Fruit fly (Drosophila melanogaster) whole organism, embryonic: ENCODE measurements around the gene CG8476.

Experiments used
- Blimp-1 ChIP-seq: fragments of 200-800 bp; sonication (Bioruptor generic); optimal IDR thresholded peaks from 3 replicates; lab custom pipeline; 2018; ENCODE audit warnings: missing biosample characterization, missing genetic modification characterization, mild to moderate bottlenecking, moderate library complexity, missing genetic modification reagents
- Bteb2 ChIP-seq: fragments of 200-800 bp; sonication (Bioruptor generic); optimal IDR thresholded peaks from 2 replicates; lab custom pipeline; 2016; ENCODE audit warnings: missing biosample characterization, missing genetic modification characterization
- CG13775 ChIP-seq: fragments of 200-800 bp; sonication (Bioruptor generic); optimal IDR thresholded peaks from 3 replicates; lab custom pipeline; 2017; ENCODE audit warnings: missing biosample characterization, mild to moderate bottlenecking, missing genetic modification characterization
- CG14860 ChIP-seq: fragments of 200-800 bp; sonication (Bioruptor generic); IDR thresholded peaks from 3 replicates; pipeline ENCODE4 v1.3.6; 2022; ENCODE audit warnings: missing biosample characterization, missing genetic modification characterization; ENCODE audit not compliant: partially characterized antibody
- CG15073 ChIP-seq: fragments of 200-800 bp; sonication (Bioruptor generic); optimal IDR thresholded peaks from 2 replicates; lab custom pipeline; 2016; ENCODE audit warnings: missing biosample characterization, missing genetic modification characterization
- CG16779 ChIP-seq: fragments of 200-800 bp; sonication (Bioruptor generic); IDR thresholded peaks from 2 replicates; pipeline ENCODE4 v1.3.6; 2022; ENCODE audit warnings: missing biosample characterization, missing genetic modification characterization
- CG16813 ChIP-seq: fragments of 200-800 bp; sonication (Bioruptor generic); IDR thresholded peaks from 3 replicates; pipeline ENCODE4 v1.3.6; 2022; ENCODE audit warnings: missing biosample characterization, missing genetic modification characterization; ENCODE audit not compliant: partially characterized antibody
- CG16815 ChIP-seq: fragments of 200-800 bp; sonication (Bioruptor generic); optimal IDR thresholded peaks from 3 replicates; lab custom pipeline; 2017; ENCODE audit warnings: missing biosample characterization, mild to moderate bottlenecking, missing genetic modification characterization
- CG17361 ChIP-seq: fragments of 200-800 bp; sonication (Bioruptor generic); IDR thresholded peaks from 3 replicates; pipeline ENCODE4 v1.3.6; 2022; ENCODE audit warnings: missing biosample characterization, missing genetic modification characterization
- CG17912 ChIP-seq: fragments of 200-800 bp; sonication (Bioruptor generic); optimal IDR thresholded peaks from 2 replicates; lab custom pipeline; 2018; ENCODE audit warnings: missing biosample characterization, mild to moderate bottlenecking, missing genetic modification characterization
- CG18619 ChIP-seq: fragments of 200-800 bp; sonication (Bioruptor generic); optimal IDR thresholded peaks from 3 replicates; lab custom pipeline; 2017; ENCODE audit warnings: missing biosample characterization, mild to moderate bottlenecking, missing genetic modification characterization
- CG2875 ChIP-seq: fragments of 200-800 bp; sonication (Bioruptor generic); optimal IDR thresholded peaks from 2 replicates; lab custom pipeline; 2017; ENCODE audit warnings: missing biosample characterization, mild to moderate bottlenecking, missing genetic modification characterization, missing genetic modification reagents
- CG30403 ChIP-seq: fragments of 200-800 bp; sonication (Bioruptor generic); optimal IDR thresholded peaks from 3 replicates; lab custom pipeline; 2016; ENCODE audit warnings: missing biosample characterization, missing genetic modification characterization
- CG34376 ChIP-seq: fragments of 200-800 bp; sonication (Bioruptor generic); optimal IDR thresholded peaks from 2 replicates; lab custom pipeline; 2018; ENCODE audit warnings: missing biosample characterization, mild to moderate bottlenecking, missing genetic modification characterization
- CG34422 ChIP-seq: fragments of 200-800 bp; sonication (Bioruptor generic); IDR thresholded peaks from 3 replicates; pipeline ENCODE4 v1.3.6; 2022; ENCODE audit warnings: missing biosample characterization, missing genetic modification characterization
- CG3726 ChIP-seq: fragments of 200-800 bp; sonication (Bioruptor generic); IDR thresholded peaks from 3 replicates; pipeline ENCODE4, ENCODE4 v1.3.6; 2022; ENCODE audit warnings: missing biosample characterization, missing genetic modification characterization
- CG4730 ChIP-seq: fragments of 200-800 bp; sonication (Bioruptor generic); IDR thresholded peaks from 2 replicates; pipeline ENCODE4 v1.3.6; 2022; ENCODE audit warnings: missing biosample characterization, missing genetic modification characterization
- CG7963 ChIP-seq: fragments of 200-800 bp; sonication (Bioruptor generic); IDR thresholded peaks from 3 replicates; pipeline ENCODE4 v1.3.6; 2022; ENCODE audit warnings: missing biosample characterization, missing genetic modification characterization; ENCODE audit not compliant: partially characterized antibody
- CG8089 ChIP-seq: fragments of 200-800 bp; sonication (Bioruptor generic); optimal IDR thresholded peaks from 3 replicates; lab custom pipeline; 2016; ENCODE audit warnings: missing biosample characterization, missing genetic modification characterization
- CG9727 ChIP-seq: fragments of 200-800 bp; sonication (Bioruptor generic); optimal IDR thresholded peaks from 3 replicates; lab custom pipeline; 2017; ENCODE audit warnings: missing biosample characterization, mild to moderate bottlenecking, missing genetic modification characterization
- D19B ChIP-seq: fragments of 200-800 bp; sonication (Bioruptor generic); optimal IDR thresholded peaks from 2 replicates; lab custom pipeline; 2017; ENCODE audit warnings: missing biosample characterization, mild to moderate bottlenecking, missing genetic modification characterization
- Doc3 ChIP-seq: fragments of 200-800 bp; sonication (Bioruptor generic); IDR thresholded peaks from 3 replicates; pipeline ENCODE4 v1.3.6; 2022; ENCODE audit warnings: missing biosample characterization, missing genetic modification characterization; ENCODE audit not compliant: partially characterized antibody
- Nf-YC ChIP-seq: fragments of 200-800 bp; optimal IDR thresholded peaks from 3 replicates; lab custom pipeline; 2019; ENCODE audit warnings: missing biosample characterization, mild to moderate bottlenecking, missing genetic modification characterization, moderate library complexity
- Opbp ChIP-seq: fragments of 200-800 bp; sonication (Bioruptor generic); IDR thresholded peaks from 3 replicates; pipeline ENCODE4 v1.3.6; 2022; ENCODE audit warnings: missing biosample characterization, missing genetic modification characterization; ENCODE audit not compliant: partially characterized antibody
- Ptx1 ChIP-seq: fragments of 200-800 bp; sonication (Bioruptor generic); IDR thresholded peaks from 2 replicates; pipeline ENCODE4 v1.3.6; 2022; ENCODE audit warnings: missing biosample characterization, missing genetic modification characterization
- Rfx ChIP-seq: fragments of 200-800 bp; sonication (Bioruptor generic); IDR thresholded peaks from 2 replicates; pipeline ENCODE4 v1.3.6; 2022; ENCODE audit warnings: missing biosample characterization, missing genetic modification characterization
- Xrp1 ChIP-seq: fragments of 200-800 bp; sonication (Bioruptor generic); IDR thresholded peaks from 2 replicates; pipeline ENCODE4 v1.3.6; 2022; ENCODE audit warnings: missing biosample characterization, missing genetic modification characterization
- chm ChIP-seq: fragments of 200-800 bp; sonication (Bioruptor generic); IDR thresholded peaks from 2 replicates; pipeline ENCODE4 v1.3.6; 2022; ENCODE audit warnings: missing biosample characterization, missing genetic modification characterization
- corto ChIP-seq: fragments of 200-800 bp; sonication (Bioruptor generic); optimal IDR thresholded peaks from 2 replicates; lab custom pipeline; 2016; ENCODE audit warnings: missing biosample characterization, mild to moderate bottlenecking, missing genetic modification characterization, moderate library complexity
- crp ChIP-seq, 2 experiments: fragments of 200-800 bp; sonication (Bioruptor generic); optimal IDR thresholded peaks; 2 replicates in 1 of 2; 3 replicates in 1 of 2; lab custom pipeline; 2017; ENCODE audit warnings: missing biosample characterization in 2 of 2, missing genetic modification characterization in 2 of 2, mild to moderate bottlenecking in 1 of 2, moderate library complexity in 1 of 2
- ems ChIP-seq: fragments of 200-800 bp; sonication (Bioruptor generic); optimal IDR thresholded peaks from 3 replicates; lab custom pipeline; 2016; ENCODE audit warnings: missing biosample characterization, missing genetic modification characterization
- en ChIP-seq: fragments of 200-800 bp; sonication (Bioruptor generic); optimal IDR thresholded peaks from 2 replicates; lab custom pipeline; 2016; ENCODE audit warnings: missing biosample characterization, missing genetic modification characterization
- ewg ChIP-seq: fragments of 200-800 bp; sonication (Bioruptor generic); optimal IDR thresholded peaks from 3 replicates; lab custom pipeline; 2017; ENCODE audit warnings: mild to moderate bottlenecking, missing biosample characterization, missing genetic modification reagents, missing genetic modification characterization
- eyg ChIP-seq: fragments of 200-800 bp; sonication (Bioruptor generic); optimal IDR thresholded peaks from 3 replicates; lab custom pipeline; 2016; ENCODE audit warnings: missing biosample characterization, missing genetic modification characterization
- gcm ChIP-seq: fragments of 200-800 bp; sonication (Bioruptor generic); optimal IDR thresholded peaks from 2 replicates; lab custom pipeline; 2019; ENCODE audit warnings: missing biosample characterization, mild to moderate bottlenecking, missing genetic modification characterization, moderate library complexity
- gem ChIP-seq: fragments of 200-800 bp; sonication (Bioruptor generic); optimal IDR thresholded peaks from 2 replicates; lab custom pipeline; 2019; ENCODE audit warnings: missing biosample characterization, mild to moderate bottlenecking, missing genetic modification characterization, moderate library complexity
- gro ChIP-seq: fragments of 200-800 bp; sonication (Bioruptor generic); optimal IDR thresholded peaks from 2 replicates; lab custom pipeline; 2016; ENCODE audit warnings: missing biosample characterization, missing genetic modification characterization
- hbn ChIP-seq: fragments of 200-800 bp; sonication (Bioruptor generic); IDR thresholded peaks from 2 replicates; pipeline ENCODE4 v1.3.6; 2022; ENCODE audit warnings: missing biosample characterization, missing genetic modification characterization; ENCODE audit not compliant: partially characterized antibody
- hkb ChIP-seq, 2 experiments: fragments of 200-800 bp in 1 of 2; fragments of >200 bp in 1 of 2; sonication (Bioruptor generic) in 1 of 2; IDR thresholded peaks in 1 of 2; optimal IDR thresholded peaks in 1 of 2; 2 replicates each; pipeline versions ENCODE4 v1.3.6 to Lab custom; 2017 to 2022; ENCODE audit warnings: missing biosample characterization in 1 of 2, missing genetic modification characterization in 1 of 2
- hth ChIP-seq: fragments of >200 bp; optimal IDR thresholded peaks from 2 replicates; lab custom pipeline; 2017; ENCODE audit warnings: inconsistent platforms
- kni ChIP-seq: fragments of 200-800 bp; sonication (Bioruptor generic); optimal IDR thresholded peaks from 3 replicates; lab custom pipeline; 2017; ENCODE audit warnings: mild to moderate bottlenecking, missing biosample characterization, missing genetic modification reagents, missing genetic modification characterization
- oc ChIP-seq: fragments of 200-800 bp; sonication (Bioruptor generic); optimal IDR thresholded peaks from 2 replicates; lab custom pipeline; 2018; ENCODE audit warnings: missing biosample characterization, mild to moderate bottlenecking, missing genetic modification characterization, moderate library complexity
- rib ChIP-seq: fragments of 200-800 bp; sonication (Bioruptor generic); IDR thresholded peaks from 2 replicates; pipeline ENCODE4 v1.3.6; 2022; ENCODE audit warnings: missing biosample characterization, missing genetic modification characterization
- seq ChIP-seq: fragments of 200-800 bp; sonication (Bioruptor generic); IDR thresholded peaks from 2 replicates; pipeline ENCODE4 v1.3.6; 2022; ENCODE audit warnings: missing biosample characterization, missing genetic modification characterization
- slou ChIP-seq: fragments of 200-800 bp; sonication (Bioruptor generic); optimal IDR thresholded peaks from 3 replicates; lab custom pipeline; 2016; ENCODE audit warnings: missing biosample characterization, missing genetic modification characterization
- tll ChIP-seq, 2 experiments: fragments of 200-800 bp in 1 of 2; fragments of >200 bp in 1 of 2; sonication (Bioruptor generic) in 1 of 2; optimal IDR thresholded peaks; 2 replicates each; lab custom pipeline; 2017 to 2019; ENCODE audit warnings: missing biosample characterization in 2 of 2, missing genetic modification characterization in 2 of 2, mild to moderate bottlenecking in 1 of 2, moderate library complexity in 1 of 2
- vvl ChIP-seq: fragments of 200-800 bp; sonication (Bioruptor generic); IDR thresholded peaks from 2 replicates; pipeline ENCODE4 v1.3.6; 2022; ENCODE audit warnings: missing biosample characterization, missing genetic modification characterization
- wdn ChIP-seq: fragments of 200-800 bp; sonication (Bioruptor generic); IDR thresholded peaks from 2 replicates; pipeline ENCODE4 v1.3.6; 2022; ENCODE audit warnings: missing biosample characterization, missing genetic modification characterization

Gene CG8476

dm6 chr3R:13264061-13264661 lies 43.8 kb upstream of the CG8476 start, which contains the start of gene Ravus (continued):
- TF ChIP-seq rib (GFP tag; lab: Robert Waterston, UW) (no peak), Blimp-1 (GFP tag; lab: Kevin White, UChicago) (no peak), oc (tag; lab: Kevin White, UChicago) (no peak), CG4730 (GFP tag; lab: Robert Waterston, UW) (no peak), corto (GFP tag; lab: Kevin White, UChicago) (no peak), ewg (GFP tag; lab: Kevin White, UChicago) (peak; percentile 31), kni (no peak), CG15073 (GFP tag; lab: Kevin White, UChicago) (no peak), CG18619 (GFP tag; lab: Kevin White, UChicago) (peak; percentile 5), Bteb2 (GFP tag; lab: Kevin White, UChicago) (peak; percentile 49), CG17361 (GFP tag; lab: Robert Waterston, UW) (no peak; the same call in 1 of the 3 replicates), CG3726 (no peak), Ptx1 (peak; percentile 40; the same call in 1 of the 2 replicates), Nf-YC (tag; lab: Kevin White, UChicago) (peak; percentile 55), Opbp (GFP tag; lab: Robert Waterston, UW) (no peak), CG16813 (GFP tag; lab: Robert Waterston, UW) (no peak), en (GFP tag; lab: Kevin White, UChicago) (no peak), CG7963 (GFP tag; lab: Robert Waterston, UW) (no peak), CG34422 (0 out of 3 replicates have a peak, but pooled peaks have one; percentile 40), wdn (no peak), CG14860 (GFP tag; lab: Robert Waterston, UW) (no peak), Rfx (GFP tag; lab: Robert Waterston, UW) (peak; percentile 54; the same call in 1 of the 2 replicates), CG16779 (GFP tag; lab: Robert Waterston, UW) (no peak), eyg (no peak), D19B (GFP tag; lab: Kevin White, UChicago) (no peak), hbn (GFP tag; lab: Robert Waterston, UW) (no peak), seq (no peak), CG8089 (GFP tag; lab: Kevin White, UChicago) (no peak), CG9727 (peak; percentile 31), crp (GFP tag; optimal IDR thresholded peaks at IDR 0.05; lab: Kevin White, UChicago) (peak in 1 of 2 experiments; percentile 35), slou (GFP tag; lab: Kevin White, UChicago) (no peak), CG30403 (peak; percentile 64), gem (tag; lab: Kevin White, UChicago) (no peak), hth (lab: Kevin White, UChicago) (no peak), CG16815 (GFP tag; lab: Kevin White, UChicago) (peak; percentile 13), vvl (GFP tag; lab: Robert Waterston, UW) (0 out of 2 replicates have a peak, but pooled peaks have one; percentile 19), ems (GFP tag; lab: Kevin White, UChicago) (peak; percentile 35), gro (GFP tag; lab: Kevin White, UChicago) (peak; percentile 34), CG34376 (GFP tag; lab: Kevin White, UChicago) (no peak), CG17912 (GFP tag; lab: Kevin White, UChicago) (no peak), hkb (optimal IDR thresholded peaks at IDR 0.05; lab: Kevin White, UChicago) (peak; percentile 71), hkb (GFP tag; IDR thresholded peaks at IDR 0.05; lab: Robert Waterston, UW) (no peak), chm (GFP tag; lab: Robert Waterston, UW) (no peak), CG2875 (GFP tag; lab: Kevin White, UChicago) (no peak), Xrp1 (GFP tag; lab: Robert Waterston, UW) (0 out of 2 replicates have a peak, but pooled peaks have one; percentile 21), tll (GFP tag; optimal IDR thresholded peaks at IDR 0.05; lab: Kevin White, UChicago) (peak in 1 of 2 experiments; percentile 26), CG13775 (GFP tag; lab: Kevin White, UChicago) (peak; percentile 54), gcm (GFP tag; lab: Kevin White, UChicago) (no peak), Doc3 (no peak)
